Worm (Caenorhabditis elegans): ENCODE data around the gene oxy-4.

ce11 chrIII:5180588-5180987, 22.0 kb upstream of the oxy-4 start:
- TF ChIP-seq ama-1 (optimal IDR thresholded peaks at IDR 0.05) (no peak), F13C5.2 (tag; optimal IDR thresholded peaks at IDR 0.05) (no peak), tbx-37 (GFP tag; conservative IDR thresholded peaks at IDR 0.05) (no peak), hmg-4 (GFP tag; optimal IDR thresholded peaks at IDR 0.05) (no peak), ets-7 (tag; optimal IDR thresholded peaks at IDR 0.05) (no peak), ceh-13 (GFP tag; optimal IDR thresholded peaks at IDR 0.05) (no peak), flt-1 (GFP tag; IDR thresholded peaks at IDR 0.05) (no peak), hnd-1 (tag; optimal IDR thresholded peaks at IDR 0.05) (no peak)
